Worm (Caenorhabditis elegans) whole organism, L4 larva: ENCODE measurements around the gene aly-2.

ENCODE experiments used
- F26F4.8 ChIP-seq: fragments of 200-800 bp; sonication (Bioruptor generic); conservative IDR thresholded peaks from 2 replicates; pipeline ENCODE4 v1.3.6; 2022; ENCODE audit warnings: missing genetic modification characterization, missing compliant biosample characterization
- F49E8.2 ChIP-seq: sonication (generic microtip); optimal IDR thresholded peaks from 2 replicates; lab custom pipeline; 2016; ENCODE audit warnings: missing compliant biosample characterization, mild to moderate bottlenecking, missing genetic modification characterization, borderline replicate concordance
- Y75B8A.6 ChIP-seq: fragments of 200-800 bp; sonication (Bioruptor generic); IDR thresholded peaks from 2 replicates; pipeline ENCODE4 v1.3.6; 2022; ENCODE audit warnings: missing genetic modification reagents, missing genetic modification characterization, missing compliant biosample characterization
- ZK546.5 ChIP-seq, 2 experiments: sonication (generic microtip); optimal IDR thresholded peaks; 2 replicates each; lab custom pipeline; 2017; ENCODE audit warnings: missing biosample characterization in 2 of 2, missing genetic modification characterization in 2 of 2
- aha-1 ChIP-seq: fragments of 150-350 bp; peaks from one replicate; lab custom pipeline; 2014; ENCODE audit warnings: missing biosample characterization, missing genetic modification characterization
- ceh-32 ChIP-seq: sonication (generic microtip); optimal IDR thresholded peaks from 2 replicates; lab custom pipeline; 2016; ENCODE audit warnings: mild to moderate bottlenecking, missing genetic modification characterization, missing compliant biosample characterization; ENCODE audit not compliant: poor library complexity
- ces-1 ChIP-seq: fragments of 150-350 bp; sonication (generic microtip); optimal IDR thresholded peaks from 4 replicates; lab custom pipeline; 2014; ENCODE audit warnings: missing biosample characterization, missing genetic modification reagents, missing genetic modification characterization
- ctbp-1 ChIP-seq: fragments of 200-800 bp; sonication (Bioruptor generic); IDR thresholded peaks from 2 replicates; pipeline ENCODE4 v1.3.6; 2022; ENCODE audit warnings: missing genetic modification reagents, missing genetic modification characterization, missing compliant biosample characterization
- daf-12 ChIP-seq: fragments of 150-350 bp; optimal IDR thresholded peaks from 2 replicates; lab custom pipeline; 2014; ENCODE audit warnings: missing biosample characterization, missing genetic modification reagents, missing genetic modification characterization
- daf-16 ChIP-seq, 3 experiments: sonication (generic microtip); optimal IDR thresholded peaks; 2 replicates each; lab custom pipeline; 2016 to 2017; ENCODE audit warnings: missing genetic modification characterization in 3 of 3, missing genetic modification reagents in 3 of 3, mild to moderate bottlenecking in 2 of 3, missing compliant biosample characterization in 2 of 3, missing biosample characterization in 1 of 3, moderate library complexity in 1 of 3
- dpl-1 ChIP-seq: fragments of 150-350 bp; optimal IDR thresholded peaks from 2 replicates; lab custom pipeline; 2014; ENCODE audit warnings: missing biosample characterization, missing genetic modification reagents, missing genetic modification characterization
- duxl-1 ChIP-seq: sonication (generic microtip); optimal IDR thresholded peaks from 2 replicates; lab custom pipeline; 2016; ENCODE audit warnings: mild to moderate bottlenecking, missing genetic modification characterization, moderate library complexity, missing compliant biosample characterization; ENCODE audit not compliant: poor library complexity
- egl-43 ChIP-seq: fragments of 200-800 bp; sonication (Bioruptor generic); IDR thresholded peaks from 2 replicates; pipeline ENCODE4 v1.3.6; 2022; ENCODE audit warnings: missing genetic modification reagents, missing genetic modification characterization, missing compliant biosample characterization
- fos-1 ChIP-seq: fragments of 150-350 bp; optimal IDR thresholded peaks from 2 replicates; lab custom pipeline; 2014; ENCODE audit warnings: missing biosample characterization, missing genetic modification characterization
- gei-8 ChIP-seq: fragments of 200-800 bp; sonication (Bioruptor generic); optimal IDR thresholded peaks from 2 replicates; lab custom pipeline; 2018; ENCODE audit warnings: mild to moderate bottlenecking, missing genetic modification characterization, missing compliant biosample characterization
- lin-39 ChIP-seq: fragments of 150-350 bp; optimal IDR thresholded peaks from 2 replicates; lab custom pipeline; 2014; ENCODE audit warnings: missing biosample characterization, missing genetic modification reagents, missing genetic modification characterization
- madf-5 ChIP-seq, 2 experiments: fragments of 200-800 bp; sonication (Bioruptor generic); IDR thresholded peaks; 2 replicates each; pipeline ENCODE4 v1.3.6; 2022; ENCODE audit warnings: missing compliant biosample characterization in 2 of 2, missing genetic modification characterization in 2 of 2
- madf-9 ChIP-seq: fragments of 200-800 bp; sonication (Bioruptor generic); conservative IDR thresholded peaks from 2 replicates; pipeline ENCODE4 v1.3.6; 2022; ENCODE audit warnings: missing genetic modification reagents, missing genetic modification characterization, missing compliant biosample characterization
- mdl-1 ChIP-seq, 2 experiments: fragments of 150-350 bp in 1 of 2; sonication (generic microtip) in 1 of 2; optimal IDR thresholded peaks; 2 replicates each; lab custom pipeline; 2014 to 2017; ENCODE audit warnings: missing biosample characterization in 2 of 2, missing genetic modification characterization in 2 of 2
- mes-2 ChIP-seq: sonication (generic microtip); optimal IDR thresholded peaks from 2 replicates; lab custom pipeline; 2016; ENCODE audit warnings: missing genotype, mild to moderate bottlenecking, missing genetic modification characterization, missing compliant biosample characterization; ENCODE audit not compliant: poor library complexity, severe bottlenecking
- mxl-3 ChIP-seq: fragments of 200-800 bp; sonication (Bioruptor generic); optimal IDR thresholded peaks from 2 replicates; lab custom pipeline; 2018; ENCODE audit warnings: mild to moderate bottlenecking, missing genetic modification characterization, missing compliant biosample characterization
- nhr-102 ChIP-seq: sonication (generic microtip); optimal IDR thresholded peaks from 2 replicates; lab custom pipeline; 2016; ENCODE audit warnings: mild to moderate bottlenecking, missing genetic modification characterization, moderate library complexity, missing compliant biosample characterization
- nhr-111 ChIP-seq: fragments of 200-800 bp; sonication (Bioruptor generic); optimal IDR thresholded peaks from 2 replicates; lab custom pipeline; 2018; ENCODE audit warnings: mild to moderate bottlenecking, missing genetic modification characterization, missing compliant biosample characterization
- nhr-237 ChIP-seq: sonication (generic microtip); optimal IDR thresholded peaks from 2 replicates; lab custom pipeline; 2017; ENCODE audit warnings: missing biosample characterization, missing genetic modification characterization
- nhr-28 ChIP-seq: fragments of 150-350 bp; optimal IDR thresholded peaks from 2 replicates; lab custom pipeline; 2014; ENCODE audit warnings: missing biosample characterization, missing genetic modification characterization
- nhr-41 ChIP-seq: fragments of 200-800 bp; sonication (Bioruptor generic); IDR thresholded peaks from 2 replicates; pipeline ENCODE4 v1.3.6; 2022; ENCODE audit warnings: missing genetic modification reagents, missing genetic modification characterization, missing compliant biosample characterization
- nhr-42 ChIP-seq: fragments of 200-800 bp; sonication (Bioruptor generic); IDR thresholded peaks from 2 replicates; pipeline ENCODE4 v1.3.6; 2022; ENCODE audit warnings: missing genetic modification characterization, missing compliant biosample characterization
- pha-4 ChIP-seq, 2 experiments: fragments of 150-350 bp in 1 of 2; fragments of 200-800 bp in 1 of 2; sonication (Bioruptor generic) in 1 of 2; IDR thresholded peaks in 1 of 2; optimal IDR thresholded peaks in 1 of 2; 2 replicates each; pipeline versions ENCODE4 v1.3.6 to Lab custom; 2014 to 2022; ENCODE audit warnings: missing genetic modification characterization in 2 of 2, missing genetic modification reagents in 2 of 2, missing biosample characterization in 1 of 2, missing compliant biosample characterization in 1 of 2
- php-3 ChIP-seq: fragments of 200-800 bp; sonication (Bioruptor generic); IDR thresholded peaks from 2 replicates; pipeline ENCODE4 v1.3.6; 2022; ENCODE audit warnings: missing genetic modification reagents, missing genetic modification characterization, missing compliant biosample characterization
- rbr-2 ChIP-seq: sonication (generic microtip); optimal IDR thresholded peaks from 2 replicates; lab custom pipeline; 2016; ENCODE audit warnings: missing genotype, missing genetic modification characterization, missing compliant biosample characterization
- saeg-2 ChIP-seq: fragments of 200-800 bp; sonication (Bioruptor generic); IDR thresholded peaks from 2 replicates; pipeline ENCODE4 v1.3.6; 2022; ENCODE audit warnings: missing genetic modification reagents, missing genetic modification characterization, missing compliant biosample characterization
- set-16 ChIP-seq: fragments of 200-800 bp; sonication (Bioruptor generic); IDR thresholded peaks from 2 replicates; pipeline ENCODE4 v1.3.6; 2022; ENCODE audit warnings: missing genetic modification reagents, missing genetic modification characterization, missing compliant biosample characterization
- skn-1 ChIP-seq: fragments of 150-350 bp; optimal IDR thresholded peaks from 2 replicates; lab custom pipeline; 2014; ENCODE audit warnings: missing biosample characterization, missing genetic modification characterization
- snpc-1.2 ChIP-seq: fragments of 200-800 bp; sonication (Bioruptor generic); IDR thresholded peaks from 2 replicates; pipeline ENCODE4 v1.3.6; 2022; ENCODE audit warnings: missing genetic modification reagents, missing genetic modification characterization, missing compliant biosample characterization
- snpc-4 ChIP-seq: fragments of 150-350 bp; optimal IDR thresholded peaks from 2 replicates; lab custom pipeline; 2014; ENCODE audit warnings: missing biosample characterization, missing genetic modification characterization
- spr-3 ChIP-seq: fragments of 200-800 bp; sonication (Bioruptor generic); optimal IDR thresholded peaks from 2 replicates; lab custom pipeline; 2018; ENCODE audit warnings: mild to moderate bottlenecking, missing genetic modification characterization, missing compliant biosample characterization
- tra-1 ChIP-seq: fragments of 200-800 bp; sonication (Bioruptor generic); IDR thresholded peaks from 2 replicates; pipeline ENCODE4 v1.3.6; 2022; ENCODE audit warnings: missing genetic modification reagents, missing genetic modification characterization, missing compliant biosample characterization
- unc-130 ChIP-seq: sonication (generic microtip); optimal IDR thresholded peaks from 2 replicates; lab custom pipeline; 2016; ENCODE audit warnings: missing genetic modification reagents, missing genetic modification characterization, missing compliant biosample characterization
- unc-62 ChIP-seq, 3 experiments: fragments of 150-350 bp in 1 of 3; sonication (generic microtip); optimal IDR thresholded peaks in 2 of 3; peaks in 1 of 3; 1 replicate in 1 of 3; 2 replicates in 2 of 3; lab custom pipeline; 2014 to 2017; ENCODE audit warnings: missing biosample characterization in 3 of 3, missing genetic modification characterization in 3 of 3, missing genetic modification reagents in 3 of 3, missing genotype in 1 of 3
- vab-7 ChIP-seq: fragments of 200-800 bp; sonication (Bioruptor generic); IDR thresholded peaks from 2 replicates; pipeline ENCODE4 v1.3.6; 2022; ENCODE audit warnings: missing genetic modification reagents, missing genetic modification characterization, missing compliant biosample characterization
- zag-1 ChIP-seq: fragments of 150-350 bp; optimal IDR thresholded peaks from 2 replicates; lab custom pipeline; 2014; ENCODE audit warnings: missing biosample characterization, missing genetic modification characterization
- zfp-2 ChIP-seq: sonication (generic microtip); optimal IDR thresholded peaks from 2 replicates; lab custom pipeline; 2016; ENCODE audit warnings: mild to moderate bottlenecking, missing genetic modification characterization, missing compliant biosample characterization
- zfp-3 ChIP-seq: fragments of 200-800 bp; sonication (Bioruptor generic); conservative IDR thresholded peaks from 2 replicates; pipeline ENCODE4 v1.3.6; 2022; ENCODE audit warnings: missing genetic modification reagents, missing genetic modification characterization, missing compliant biosample characterization
- zip-11 ChIP-seq: fragments of 200-800 bp; sonication (Bioruptor generic); IDR thresholded peaks from 2 replicates; pipeline ENCODE4 v1.3.6; 2022; ENCODE audit warnings: missing genetic modification characterization, missing compliant biosample characterization
- ztf-11 ChIP-seq: fragments of 150-350 bp; optimal IDR thresholded peaks from 2 replicates; lab custom pipeline; 2014; ENCODE audit warnings: missing biosample characterization, missing genetic modification characterization

aly-2 gene

DNA sequence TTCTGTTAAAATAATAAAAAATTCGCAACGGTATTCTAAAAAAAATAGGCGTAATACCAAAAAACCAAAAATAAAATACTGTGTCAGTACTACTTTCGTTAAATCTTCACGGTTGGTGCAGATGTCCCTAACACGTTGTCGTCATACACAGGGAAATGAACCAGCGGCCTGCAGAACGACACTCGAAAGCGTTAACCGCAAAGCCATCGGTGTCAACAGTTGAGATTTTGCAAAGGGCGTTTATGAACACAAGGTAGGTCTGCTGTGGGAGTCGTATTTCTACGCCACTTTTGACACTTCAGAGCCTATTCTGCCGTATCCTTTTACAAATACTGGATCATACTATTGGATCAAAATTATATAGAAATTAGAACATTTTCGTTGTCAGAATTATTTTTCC is 43.9 kb downstream of the aly-2 start (continued):
- no peak for TF ChIP-seq duxl-1 (tag; lab: Kevin White, UChicago)
- TF ChIP-seq nhr-111: peak; percentile 66
- peak; percentile 85 for TF ChIP-seq ctbp-1 (GFP tag; lab: Robert Waterston, UW)
- peak; percentile 42 to 56; a peak in 2 of 4 replicates for TF ChIP-seq madf-5 (GFP tag; IDR thresholded peaks at IDR 0.05; lab: Robert Waterston, UW)
- no peak for TF ChIP-seq daf-12 (tag; lab: Kevin White, UChicago)
- peak; percentile 81 for TF ChIP-seq pha-4 (GFP tag; IDR thresholded peaks at IDR 0.05; lab: Robert Waterston, UW)
- TF ChIP-seq pha-4 (tag; optimal IDR thresholded peaks at IDR 0.05; lab: Kevin White, UChicago): no peak
- 0 out of 2 replicates have a peak, but pooled peaks have one; percentile 60 for TF ChIP-seq F26F4.8 (GFP tag; lab: Robert Waterston, UW)
- TF ChIP-seq ces-1 (GFP tag; lab: Kevin White, UChicago): no peak
- no peak for TF ChIP-seq php-3 (GFP tag; lab: Robert Waterston, UW)
- no peak for TF ChIP-seq ZK546.5 (tag; optimal IDR thresholded peaks at IDR 0.05; lab: Kevin White, UChicago)
- TF ChIP-seq nhr-237: no peak
- peak; percentile 89 for TF ChIP-seq vab-7 (GFP tag; lab: Robert Waterston, UW)
- peak in 1 of 2 experiments; percentile 91 for TF ChIP-seq unc-62 (GFP tag; optimal IDR thresholded peaks at IDR 0.05 in 1 of 2; lab: Kevin White, UChicago)
- TF ChIP-seq unc-62 (tag; optimal IDR thresholded peaks at IDR 0.05; lab: Kevin White, UChicago): no peak
- TF ChIP-seq saeg-2 (GFP tag; lab: Robert Waterston, UW): 0 out of 2 replicates have a peak, but pooled peaks have one; percentile 29
- no peak for TF ChIP-seq nhr-42 (GFP tag; lab: Robert Waterston, UW)
- TF ChIP-seq spr-3: peak; percentile 77
- peak; percentile 70 for TF ChIP-seq madf-9
- TF ChIP-seq snpc-1.2: no peak; the same call in 1 of the 2 replicates
- TF ChIP-seq Y75B8A.6 (GFP tag; lab: Robert Waterston, UW): no peak; the same call in 1 of the 2 replicates
- peak; percentile 87 for TF ChIP-seq aha-1
- TF ChIP-seq zfp-3: peak; percentile 54; the same call in 1 of the 2 replicates
- TF ChIP-seq snpc-4 (tag; lab: Kevin White, UChicago): no peak
- peak; percentile 81; the same call in 1 of the 2 replicates for TF ChIP-seq zip-11
- TF ChIP-seq mxl-3 (GFP tag; lab: Kevin White, UChicago): peak; percentile 90
- no peak for TF ChIP-seq fos-1
- TF ChIP-seq lin-39 (tag; lab: Kevin White, UChicago): no peak
- no peak for TF ChIP-seq set-16 (GFP tag; lab: Robert Waterston, UW)
- peak; percentile 75 for TF ChIP-seq tra-1 (GFP tag; lab: Robert Waterston, UW)
- TF ChIP-seq mdl-1 (tag; optimal IDR thresholded peaks at IDR 0.05; lab: Kevin White, UChicago): peak in 1 of 2 experiments; percentile 71
- TF ChIP-seq ztf-11 (tag; lab: Kevin White, UChicago): no peak
- peak; percentile 66 for TF ChIP-seq unc-130 (GFP tag; lab: Kevin White, UChicago)
- TF ChIP-seq ceh-32 (tag; lab: Kevin White, UChicago): no peak
- TF ChIP-seq F49E8.2: peak; percentile 45
- peak; percentile 59 for TF ChIP-seq nhr-28 (tag; lab: Kevin White, UChicago)
- no peak for TF ChIP-seq nhr-41
- peak; percentile 17 to 89 for TF ChIP-seq daf-16 (GFP tag; optimal IDR thresholded peaks at IDR 0.05; lab: Kevin White, UChicago)
- no peak for TF ChIP-seq daf-16 (tag; optimal IDR thresholded peaks at IDR 0.05; lab: Kevin White, UChicago)
- TF ChIP-seq zfp-2 (tag; lab: Kevin White, UChicago): peak; percentile 29
- no peak for TF ChIP-seq zag-1 (tag; lab: Kevin White, UChicago)
- peak; percentile 72 for TF ChIP-seq gei-8 (GFP tag; lab: Kevin White, UChicago)
- TF ChIP-seq dpl-1 (GFP tag; lab: Kevin White, UChicago): peak; percentile 50
- peak; percentile 88 for TF ChIP-seq mes-2
- TF ChIP-seq skn-1 (tag; lab: Kevin White, UChicago): no peak
- TF ChIP-seq nhr-102 (tag; lab: Kevin White, UChicago): no peak
- TF ChIP-seq egl-43: no peak
- TF ChIP-seq rbr-2: peak; percentile 58
